Worm (Caenorhabditis elegans) whole organism, late embryonic: Measurements from ENCODE around the gene F28H7.8.

Experiments
- C08G9.2 ChIP-seq: sonication (generic microtip); optimal IDR thresholded peaks from 2 replicates; lab custom pipeline; 2016; ENCODE audit warnings: mild to moderate bottlenecking, missing genetic modification characterization, moderate library complexity, missing compliant biosample characterization
- ceh-31 ChIP-seq: sonication (generic microtip); optimal IDR thresholded peaks from 2 replicates; lab custom pipeline; 2016; ENCODE audit warnings: missing genetic modification characterization, missing compliant biosample characterization
- dmd-4 ChIP-seq: sonication (generic microtip); optimal IDR thresholded peaks from 2 replicates; lab custom pipeline; 2016; ENCODE audit warnings: borderline replicate concordance, missing genetic modification characterization, missing compliant biosample characterization
- ets-4 ChIP-seq: sonication (generic microtip); optimal IDR thresholded peaks from 2 replicates; lab custom pipeline; 2016; ENCODE audit warnings: missing genetic modification characterization, missing compliant biosample characterization
- pag-3 ChIP-seq: sonication (generic microtip); optimal IDR thresholded peaks from 2 replicates; lab custom pipeline; 2016; ENCODE audit warnings: missing compliant biosample characterization, missing genetic modification characterization, borderline replicate concordance
- rnt-1 ChIP-seq: sonication (generic microtip); optimal IDR thresholded peaks from 2 replicates; lab custom pipeline; 2016; ENCODE audit warnings: missing genetic modification characterization, missing compliant biosample characterization
- zip-5 ChIP-seq: sonication (generic microtip); optimal IDR thresholded peaks from 2 replicates; lab custom pipeline; 2016; ENCODE audit warnings: missing genetic modification characterization, missing compliant biosample characterization

- no peak for TF ChIP-seq ceh-31 (tag; lab: Kevin White, UChicago)
- TF ChIP-seq ets-4 (tag; lab: Kevin White, UChicago) = no peak
- TF ChIP-seq rnt-1 (tag; lab: Kevin White, UChicago) = no peak
- TF ChIP-seq pag-3 (tag; lab: Kevin White, UChicago) = no peak
- TF ChIP-seq zip-5 = no peak
- TF ChIP-seq dmd-4 (tag; lab: Kevin White, UChicago) = no peak
- TF ChIP-seq C08G9.2 (tag; lab: Kevin White, UChicago) = no peak
These were observed 42.4 kb downstream of the F28H7.8 start, which contains the start of gene D1054.18 for ce11 chrV:10801154-10801553.
